Worm (Caenorhabditis elegans): ENCODE data around the gene tag-325.

tag-325 gene

ce11 chrIII:4762846-4763245 is 33.8 kb upstream of the tag-325 start:
- no peak for TF ChIP-seq ceh-28 (tag; optimal IDR thresholded peaks at IDR 0.05)
- TF ChIP-seq fkh-10 (GFP tag; optimal IDR thresholded peaks at IDR 0.05): no peak
- TF ChIP-seq pqm-1 (tag; optimal IDR thresholded peaks at IDR 0.05): no peak
- TF ChIP-seq ZK546.5 (tag; optimal IDR thresholded peaks at IDR 0.05): no peak
- no peak for TF ChIP-seq elt-3 (tag; optimal IDR thresholded peaks at IDR 0.05)
- no peak for TF ChIP-seq nfya-1 (tag; optimal IDR thresholded peaks at IDR 0.05; ENCODE audit: insufficient read depth)
- no peak for TF ChIP-seq pha-4 (tag; optimal IDR thresholded peaks at IDR 0.05)
- no peak for TF ChIP-seq hmg-11 (tag; optimal IDR thresholded peaks at IDR 0.05)
- TF ChIP-seq egl-27 (tag; optimal IDR thresholded peaks at IDR 0.05): no peak
- no peak for TF ChIP-seq fkh-2 (tag; optimal IDR thresholded peaks at IDR 0.05)
- no peak for TF ChIP-seq ztf-11 (tag; optimal IDR thresholded peaks at IDR 0.05)
- TF ChIP-seq elt-2 (tag; optimal IDR thresholded peaks at IDR 0.05): no peak
- no peak for TF ChIP-seq fos-1 (tag; optimal IDR thresholded peaks at IDR 0.05)
- no peak for TF ChIP-seq eor-1 (tag; optimal IDR thresholded peaks at IDR 0.05)
- TF ChIP-seq nhr-77 (tag; optimal IDR thresholded peaks at IDR 0.05): no peak
- TF ChIP-seq aly-2 (tag; optimal IDR thresholded peaks at IDR 0.05): no peak
- TF ChIP-seq nhr-11 (tag; optimal IDR thresholded peaks at IDR 0.05): no peak

ce11 chrIII:4763509-4763908 is 33.1 kb upstream of the tag-325 start, which contains the start of gene B0393.4:
TSS of gene B0393.4 (minus strand) at chrIII:4763609.
- TF ChIP-seq nfya-1 (tag; optimal IDR thresholded peaks at IDR 0.05; ENCODE audit: insufficient read depth): no peak
- no peak for TF ChIP-seq fos-1 (tag; optimal IDR thresholded peaks at IDR 0.05)
- no peak for TF ChIP-seq ztf-11 (tag; optimal IDR thresholded peaks at IDR 0.05)
- no peak for TF ChIP-seq R02D3.7 (tag; optimal IDR thresholded peaks at IDR 0.05)
- TF ChIP-seq nhr-67 (tag; optimal IDR thresholded peaks at IDR 0.05): no peak
- TF ChIP-seq ztf-4 (tag; optimal IDR thresholded peaks at IDR 0.05): no peak
- TF ChIP-seq tbx-2 (tag; optimal IDR thresholded peaks at IDR 0.05): no peak
- no peak for TF ChIP-seq nhr-23 (tag; optimal IDR thresholded peaks at IDR 0.05)
- no peak for TF ChIP-seq nhr-28 (tag; optimal IDR thresholded peaks at IDR 0.05)
- no peak for TF ChIP-seq nhr-25 (tag; optimal IDR thresholded peaks at IDR 0.05)
- TF ChIP-seq unc-62 (GFP tag; optimal IDR thresholded peaks at IDR 0.05): no peak
- TF ChIP-seq fkh-2 (tag; optimal IDR thresholded peaks at IDR 0.05): no peak
- TF ChIP-seq fkh-10 (GFP tag; optimal IDR thresholded peaks at IDR 0.05): no peak
- no peak for TF ChIP-seq nhr-11 (tag; optimal IDR thresholded peaks at IDR 0.05)
- TF ChIP-seq sea-2 (GFP tag; optimal IDR thresholded peaks at IDR 0.05): no peak

DNA sequence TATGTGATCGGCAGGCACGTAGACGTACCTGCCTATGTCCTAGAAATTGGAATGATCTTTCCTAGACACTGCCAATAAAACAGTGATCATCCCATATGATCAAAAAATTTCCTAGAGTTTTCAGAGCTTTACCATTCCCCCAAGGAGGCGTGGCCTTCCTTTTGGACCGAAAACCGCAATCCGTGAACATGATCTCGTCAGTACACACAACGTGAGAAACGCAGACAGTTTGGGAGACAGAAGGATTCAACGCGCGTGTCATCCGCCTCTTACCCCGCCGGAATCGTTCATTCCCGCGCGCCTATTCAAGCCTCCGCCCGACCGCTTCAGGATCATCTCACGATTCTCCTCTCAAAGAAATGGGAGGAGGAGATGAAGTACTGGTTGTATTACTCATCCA is 31.2 kb upstream of the tag-325 start, which contains the start of gene B0393.5:
Gene B0393.5 (plus strand): TSS at position 301 of the 400 bp plus-strand sequence.
- no peak for TF ChIP-seq sea-2 (GFP tag; optimal IDR thresholded peaks at IDR 0.05)
- no peak for TF ChIP-seq nhr-23 (tag; optimal IDR thresholded peaks at IDR 0.05)
- TF ChIP-seq tbx-2 (tag; optimal IDR thresholded peaks at IDR 0.05): no peak
- no peak for TF ChIP-seq eor-1 (tag; optimal IDR thresholded peaks at IDR 0.05)
- TF ChIP-seq hmg-11 (tag; optimal IDR thresholded peaks at IDR 0.05): no peak
- no peak for TF ChIP-seq fkh-2 (tag; optimal IDR thresholded peaks at IDR 0.05)
- TF ChIP-seq egl-5 (tag; optimal IDR thresholded peaks at IDR 0.05): no peak
- no peak for TF ChIP-seq ceh-9 (tag; optimal IDR thresholded peaks at IDR 0.05)
- TF ChIP-seq pha-4 (tag; optimal IDR thresholded peaks at IDR 0.05): no peak
- TF ChIP-seq lsy-12 (tag; optimal IDR thresholded peaks at IDR 0.05): no peak

DNA sequence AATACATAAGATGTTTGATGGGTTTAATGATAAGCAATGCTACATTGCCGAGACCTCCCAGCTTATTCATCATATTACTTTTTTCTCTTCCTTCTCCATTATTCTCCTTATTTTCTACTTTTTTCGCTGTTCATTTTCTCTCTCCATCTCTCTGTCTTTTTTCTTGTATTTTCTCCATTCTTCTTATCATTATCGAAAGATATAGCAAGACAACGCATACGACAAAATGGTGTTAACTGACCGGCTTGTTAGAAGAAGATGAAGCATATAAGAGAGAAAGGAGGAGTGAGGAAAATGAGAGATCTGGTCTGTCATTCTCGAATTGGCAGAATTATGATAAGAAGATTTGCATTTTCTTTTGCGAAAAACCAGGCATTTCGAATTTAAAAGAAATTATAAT is 29.8 kb upstream of the tag-325 start:
- TF ChIP-seq ceh-9 (tag; optimal IDR thresholded peaks at IDR 0.05) (no peak), nhr-25 (tag; optimal IDR thresholded peaks at IDR 0.05) (no peak), elt-3 (tag; optimal IDR thresholded peaks at IDR 0.05) (no peak), lin-15B (tag; optimal IDR thresholded peaks at IDR 0.05) (no peak), zag-1 (tag; optimal IDR thresholded peaks at IDR 0.05) (no peak), R02D3.7 (tag; optimal IDR thresholded peaks at IDR 0.05) (no peak), elt-2 (tag; optimal IDR thresholded peaks at IDR 0.05) (no peak)

DNA sequence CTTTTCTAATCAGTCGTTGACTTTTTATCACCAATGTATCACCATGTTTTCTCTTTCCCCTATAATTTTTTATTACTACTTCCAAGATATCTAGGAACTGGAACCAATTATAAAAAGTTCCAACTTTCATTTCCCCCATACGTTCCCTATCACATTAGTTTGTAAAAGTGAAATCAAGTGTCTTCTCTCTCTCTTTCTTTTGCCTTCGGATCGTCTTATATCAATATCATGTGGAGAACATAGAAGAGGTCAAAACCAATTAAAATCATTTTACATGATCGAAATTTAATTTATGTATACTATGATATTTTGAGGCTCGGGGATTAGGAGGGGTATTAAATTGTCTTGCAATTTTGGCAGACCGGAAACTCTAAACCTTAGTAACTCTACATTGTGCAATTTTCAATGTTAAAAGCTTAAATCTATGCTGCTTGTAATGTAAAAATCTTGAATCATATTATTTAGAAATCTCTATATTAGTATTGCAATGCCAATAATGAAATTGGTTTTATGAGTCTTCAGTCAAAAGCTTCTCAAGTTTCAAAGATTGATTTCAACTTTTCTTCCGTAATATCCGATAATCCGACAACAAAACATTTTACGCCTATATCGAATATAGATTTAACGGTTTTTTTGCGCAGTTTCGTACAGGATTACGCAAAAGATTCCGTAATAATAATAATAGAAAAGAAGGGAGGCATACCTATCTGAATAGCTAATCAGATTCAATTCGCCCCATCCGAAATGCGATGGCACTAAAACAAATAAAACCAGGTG is 28.6 kb upstream of the tag-325 start:
- TF ChIP-seq aly-2 (tag; optimal IDR thresholded peaks at IDR 0.05) (no peak), nhr-25 (tag; optimal IDR thresholded peaks at IDR 0.05) (no peak), egl-27 (tag; optimal IDR thresholded peaks at IDR 0.05) (no peak), egl-5 (tag; optimal IDR thresholded peaks at IDR 0.05) (no peak), ZK546.5 (tag; optimal IDR thresholded peaks at IDR 0.05) (no peak), nhr-77 (tag; optimal IDR thresholded peaks at IDR 0.05) (no peak), nfya-1 (tag; optimal IDR thresholded peaks at IDR 0.05; ENCODE audit: insufficient read depth) (no peak)

Data from whole organism, L3 larva.